Fruit fly (Drosophila melanogaster): ENCODE measurements around the gene CoRest.

DNA sequence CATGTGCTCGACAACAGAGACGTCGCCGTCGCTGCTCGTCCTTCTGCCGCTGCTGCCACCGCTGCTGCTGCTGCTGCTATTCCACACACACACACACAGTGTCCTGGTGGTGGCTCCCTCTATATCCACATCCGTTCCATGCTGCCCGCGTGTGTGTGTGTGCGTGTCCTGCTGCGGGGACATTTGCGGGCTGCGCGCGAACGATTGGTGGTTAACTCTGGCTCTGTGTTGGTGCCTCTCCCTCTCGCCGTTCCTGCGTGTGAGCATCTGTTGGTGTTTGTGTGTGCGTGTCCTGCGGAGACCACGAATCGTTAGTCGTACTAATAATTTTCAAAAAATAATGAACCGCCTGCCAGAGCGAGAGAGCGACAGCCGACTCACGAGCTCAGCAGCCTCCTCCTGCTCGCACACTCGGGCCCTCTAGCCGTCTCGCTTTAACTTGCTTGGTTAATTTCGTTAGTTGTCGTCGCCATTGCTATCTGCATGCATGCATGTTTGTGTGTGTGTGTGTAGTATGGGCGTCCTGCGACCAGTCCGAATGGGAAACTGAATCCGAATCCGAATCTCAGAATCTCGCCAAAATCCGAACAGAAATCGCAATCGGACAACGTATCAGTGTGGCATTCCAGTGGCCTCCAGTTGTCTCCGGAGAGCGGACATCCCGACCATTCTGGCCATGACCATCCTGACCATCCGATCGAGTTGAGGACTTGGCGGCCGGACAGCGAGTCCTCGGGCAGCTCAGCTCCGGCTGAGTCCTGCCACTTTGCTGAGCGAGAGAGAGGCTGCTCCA is 24.3 kb downstream of the CoRest start:
- TF ChIP-seq acj6 (GFP tag; optimal IDR thresholded peaks at IDR 0.05): no peak
- no peak for TF ChIP-seq net (GFP tag; optimal IDR thresholded peaks at IDR 0.05)
- TF ChIP-seq CG10631 (GFP tag; optimal IDR thresholded peaks at IDR 0.05): no peak
- TF ChIP-seq vri (GFP tag; optimal IDR thresholded peaks at IDR 0.05): no peak
- TF ChIP-seq CG32006 (GFP tag; optimal IDR thresholded peaks at IDR 0.05): no peak
- no peak for TF ChIP-seq CG3919 (GFP tag; optimal IDR thresholded peaks at IDR 0.05)
- no peak for TF ChIP-seq fd85E (GFP tag; optimal IDR thresholded peaks at IDR 0.05)

Data from whole organism, prepupa.